Worm (Caenorhabditis elegans) whole organism, L3 larva: ENCODE data around the gene Y45F3A.4.

ENCODE experiments used
- ZK546.5 ChIP-seq: sonication (generic microtip); optimal IDR thresholded peaks from 2 replicates; lab custom pipeline; 2017; ENCODE audit warnings: missing biosample characterization, missing genetic modification characterization
- aly-2 ChIP-seq: fragments of 150-350 bp; optimal IDR thresholded peaks from 2 replicates; lab custom pipeline; 2014; ENCODE audit warnings: missing biosample characterization, missing genetic modification characterization
- ama-1 ChIP-seq: fragments of 150-350 bp; optimal IDR thresholded peaks from 2 replicates; lab custom pipeline; 2018
- ceh-16 ChIP-seq: sonication (generic microtip); optimal IDR thresholded peaks from 2 replicates; lab custom pipeline; 2017; ENCODE audit warnings: missing biosample characterization, missing genetic modification characterization
- ceh-28 ChIP-seq: fragments of 150-350 bp; optimal IDR thresholded peaks from 2 replicates; lab custom pipeline; 2014; ENCODE audit warnings: missing biosample characterization, missing genetic modification reagents, missing genetic modification characterization
- ceh-82 ChIP-seq: fragments of 150-350 bp; optimal IDR thresholded peaks from 2 replicates; lab custom pipeline; 2014; ENCODE audit warnings: missing biosample characterization, missing genetic modification characterization
- daf-12 ChIP-seq: fragments of 150-350 bp; optimal IDR thresholded peaks from 2 replicates; lab custom pipeline; 2014; ENCODE audit warnings: missing biosample characterization, missing genetic modification reagents, missing genetic modification characterization
- egl-27 ChIP-seq: sonication (generic microtip); optimal IDR thresholded peaks from 4 replicates; lab custom pipeline; 2017; ENCODE audit warnings: missing biosample characterization, missing genetic modification reagents, missing genetic modification characterization
- egl-5 ChIP-seq: fragments of 150-350 bp; optimal IDR thresholded peaks from 2 replicates; lab custom pipeline; 2017; ENCODE audit warnings: missing biosample characterization, missing genetic modification reagents, missing genetic modification characterization, inconsistent platforms
- elt-2 ChIP-seq: sonication (generic microtip); optimal IDR thresholded peaks from 2 replicates; lab custom pipeline; 2016; ENCODE audit warnings: missing genetic modification reagents, mild to moderate bottlenecking, missing genetic modification characterization, missing compliant biosample characterization
- elt-3 ChIP-seq, 3 experiments: fragments of 150-350 bp in 1 of 3; sonication (generic microtip) in 2 of 3; optimal IDR thresholded peaks; 2 replicates in 2 of 3; 4 replicates in 1 of 3; lab custom pipeline; 2014 to 2017; ENCODE audit warnings: missing biosample characterization in 3 of 3, missing genetic modification characterization in 3 of 3
- eor-1 ChIP-seq, 2 experiments: fragments of 150-350 bp; optimal IDR thresholded peaks; 2 replicates each; lab custom pipeline; 2014 to 2018; ENCODE audit warnings: missing biosample characterization in 2 of 2, missing genetic modification characterization in 2 of 2
- fkh-10 ChIP-seq: sonication (generic microtip); optimal IDR thresholded peaks from 2 replicates; lab custom pipeline; 2017; ENCODE audit warnings: missing biosample characterization, missing genetic modification reagents, missing genetic modification characterization
- fos-1 ChIP-seq: fragments of 150-350 bp; optimal IDR thresholded peaks from 2 replicates; lab custom pipeline; 2014; ENCODE audit warnings: missing biosample characterization, missing genetic modification characterization
- jun-1 ChIP-seq: fragments of 150-350 bp; optimal IDR thresholded peaks from 2 replicates; lab custom pipeline; 2014; ENCODE audit warnings: missing biosample characterization, missing genetic modification reagents, missing genetic modification characterization
- lin-15B ChIP-seq: fragments of 150-350 bp; optimal IDR thresholded peaks from 2 replicates; lab custom pipeline; 2014; ENCODE audit warnings: missing biosample characterization, missing genetic modification characterization
- lin-39 ChIP-seq: fragments of 150-350 bp; optimal IDR thresholded peaks from 2 replicates; lab custom pipeline; 2018; ENCODE audit warnings: missing biosample characterization, missing genetic modification reagents, missing genetic modification characterization
- mdl-1 ChIP-seq: fragments of 150-350 bp; optimal IDR thresholded peaks from 2 replicates; lab custom pipeline; 2014; ENCODE audit warnings: missing biosample characterization, missing genetic modification characterization
- mml-1 ChIP-seq: fragments of 150-350 bp; sonication (generic microtip); optimal IDR thresholded peaks from 3 replicates; lab custom pipeline; 2014; ENCODE audit warnings: missing biosample characterization, missing genetic modification characterization
- nfya-1 ChIP-seq: sonication (generic microtip); optimal IDR thresholded peaks from 2 replicates; lab custom pipeline; 2017; ENCODE audit warnings: missing genetic modification characterization, mild to moderate bottlenecking, missing compliant biosample characterization, antibody characterized with exemption, moderate library complexity; ENCODE audit not compliant: insufficient read depth
- nhr-11 ChIP-seq: fragments of 150-350 bp; optimal IDR thresholded peaks from 2 replicates; lab custom pipeline; 2014; ENCODE audit warnings: missing biosample characterization, missing genetic modification characterization
- nhr-23 ChIP-seq: fragments of 150-350 bp; optimal IDR thresholded peaks from 2 replicates; lab custom pipeline; 2014; ENCODE audit warnings: missing biosample characterization, missing genetic modification reagents, missing genetic modification characterization
- nhr-237 ChIP-seq: fragments of 150-350 bp; optimal IDR thresholded peaks from 2 replicates; lab custom pipeline; 2014; ENCODE audit warnings: missing biosample characterization, missing genetic modification characterization
- nhr-25 ChIP-seq: sonication (generic microtip); optimal IDR thresholded peaks from 2 replicates; lab custom pipeline; 2017; ENCODE audit warnings: missing biosample characterization, missing genetic modification characterization
- nhr-43 ChIP-seq: sonication (generic microtip); optimal IDR thresholded peaks from 2 replicates; lab custom pipeline; 2016; ENCODE audit warnings: mild to moderate bottlenecking, missing genetic modification characterization, missing compliant biosample characterization; ENCODE audit not compliant: poor library complexity, severe bottlenecking
- nhr-67 ChIP-seq: fragments of 150-350 bp; optimal IDR thresholded peaks from 2 replicates; lab custom pipeline; 2014; ENCODE audit warnings: missing biosample characterization, missing genetic modification characterization
- nhr-76 ChIP-seq: fragments of 150-350 bp; sonication (generic microtip); optimal IDR thresholded peaks from 5 replicates; lab custom pipeline; 2014; ENCODE audit warnings: missing biosample characterization, missing genetic modification characterization
- pqm-1 ChIP-seq: fragments of 150-350 bp; optimal IDR thresholded peaks from 2 replicates; lab custom pipeline; 2017; ENCODE audit warnings: missing biosample characterization, missing genetic modification characterization, inconsistent platforms
- sea-2 ChIP-seq: fragments of 150-350 bp; sonication (generic microtip); optimal IDR thresholded peaks from 4 replicates; lab custom pipeline; 2014; ENCODE audit warnings: missing biosample characterization, missing genetic modification reagents, missing genetic modification characterization
- skn-1 ChIP-seq: fragments of 150-350 bp; optimal IDR thresholded peaks from 2 replicates; lab custom pipeline; 2014; ENCODE audit warnings: missing biosample characterization, missing genetic modification characterization
- unc-39 ChIP-seq: sonication (generic microtip); optimal IDR thresholded peaks from 4 replicates; lab custom pipeline; 2017; ENCODE audit warnings: missing biosample characterization, missing genetic modification characterization
- unc-62 ChIP-seq: fragments of 150-350 bp; sonication (generic microtip); optimal IDR thresholded peaks from 4 replicates; lab custom pipeline; 2014; ENCODE audit warnings: missing biosample characterization, missing genetic modification reagents, missing genetic modification characterization
- zag-1 ChIP-seq: fragments of 150-350 bp; optimal IDR thresholded peaks from 2 replicates; lab custom pipeline; 2014; ENCODE audit warnings: missing biosample characterization, missing genetic modification characterization
- ztf-11 ChIP-seq: fragments of 150-350 bp; optimal IDR thresholded peaks from 2 replicates; lab custom pipeline; 2014; ENCODE audit warnings: missing biosample characterization, missing genetic modification characterization
- ztf-4 ChIP-seq: fragments of 150-350 bp; optimal IDR thresholded peaks from 2 replicates; lab custom pipeline; 2014; ENCODE audit warnings: missing biosample characterization, missing genetic modification characterization

The Y45F3A.4 gene

DNA sequence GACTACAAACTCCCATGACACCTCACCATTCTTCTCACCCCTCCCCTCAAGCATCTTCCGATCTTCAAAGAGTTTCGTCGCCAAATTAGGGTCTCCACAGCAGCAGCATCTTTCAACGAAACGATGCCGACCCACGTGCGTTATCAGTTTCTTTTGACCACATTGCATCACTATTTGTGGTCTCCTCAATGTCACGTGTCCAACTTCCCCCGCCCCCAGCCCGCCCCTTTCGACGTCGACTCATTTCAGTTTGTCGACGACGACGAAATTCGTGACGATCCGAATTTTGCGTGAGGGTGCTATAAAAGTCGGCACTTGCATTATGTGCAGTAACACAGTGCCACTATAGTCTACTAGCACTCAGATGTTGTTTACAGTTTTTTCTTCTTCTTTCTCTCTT, 41.0 kb downstream of the Y45F3A.4 start (continued):
- TF ChIP-seq ztf-4 (tag; lab: Kevin White, UChicago), result no peak
- no peak for TF ChIP-seq lin-15B (tag; lab: Kevin White, UChicago)
- TF ChIP-seq ceh-16 (tag; lab: Kevin White, UChicago), result no peak
- no peak for TF ChIP-seq daf-12
- TF ChIP-seq nhr-67 (tag; lab: Kevin White, UChicago), result no peak
- no peak for TF ChIP-seq ZK546.5 (tag; lab: Kevin White, UChicago)
- TF ChIP-seq egl-27 (tag; lab: Kevin White, UChicago), result no peak
- TF ChIP-seq ztf-11 (tag; lab: Kevin White, UChicago), result no peak
- TF ChIP-seq nhr-23, result peak; percentile 71
- TF ChIP-seq fos-1 (tag; lab: Kevin White, UChicago), result no peak
- TF ChIP-seq fkh-10 (GFP tag; lab: Kevin White, UChicago), result no peak
- peak; percentile 56 for TF ChIP-seq mdl-1
- peak; percentile 96 for TF ChIP-seq elt-2 (tag; lab: Kevin White, UChicago)
- TF ChIP-seq ceh-28 (tag; lab: Kevin White, UChicago), result no peak
- TF ChIP-seq nhr-25, result peak; percentile 51
- no peak for TF ChIP-seq sea-2 (GFP tag; lab: Kevin White, UChicago)
- TF ChIP-seq jun-1, result no peak
- no peak for TF ChIP-seq ceh-82 (tag; lab: Kevin White, UChicago)
- TF ChIP-seq nhr-11, result no peak
- no peak for TF ChIP-seq skn-1 (tag; lab: Kevin White, UChicago)
- TF ChIP-seq nhr-237 (tag; lab: Kevin White, UChicago), result no peak
- no peak for TF ChIP-seq unc-62 (GFP tag; lab: Kevin White, UChicago)
- TF ChIP-seq nhr-43 (tag; lab: Kevin White, UChicago), result peak; percentile 84
- peak in 1 of 3 experiments; percentile 67 for TF ChIP-seq elt-3 (tag; optimal IDR thresholded peaks at IDR 0.05; lab: Kevin White, UChicago)
- TF ChIP-seq, all 47 proteins: peak for 10

DNA sequence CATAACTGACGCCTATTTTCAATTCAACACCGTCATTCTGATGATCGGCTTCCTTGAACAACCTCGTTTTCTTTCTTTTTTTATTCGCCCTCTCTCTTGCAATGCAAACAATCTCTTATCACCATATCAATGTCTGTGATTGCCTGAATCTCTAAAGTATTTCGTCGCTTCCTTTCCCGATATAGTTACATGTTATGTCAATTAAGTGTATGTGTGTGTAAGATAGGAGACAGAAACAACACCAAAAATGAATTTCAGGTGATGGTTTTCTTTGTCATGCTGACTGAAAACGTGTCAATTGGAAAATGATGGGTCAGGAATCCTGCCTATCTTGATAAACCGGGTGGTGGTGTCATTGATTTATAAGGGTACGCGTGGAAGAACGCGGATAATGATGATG, 41.9 kb downstream of the Y45F3A.4 start:
- TF ChIP-seq nhr-25, result peak; percentile 57
- peak in 2 of 3 experiments; percentile 32 to 77 for TF ChIP-seq elt-3 (tag; optimal IDR thresholded peaks at IDR 0.05; lab: Kevin White, UChicago)
- peak; percentile 43 for TF ChIP-seq nhr-23
- peak; percentile 22 for TF ChIP-seq ceh-28 (tag; lab: Kevin White, UChicago)
- peak; percentile 22 for TF ChIP-seq nfya-1 (tag; lab: Kevin White, UChicago)
- TF ChIP-seq nhr-43 (tag; lab: Kevin White, UChicago), result peak; percentile 40
- TF ChIP-seq unc-39 (tag; lab: Kevin White, UChicago), result no peak
- TF ChIP-seq jun-1, result peak; percentile 59
- TF ChIP-seq fos-1 (tag; lab: Kevin White, UChicago), result peak; percentile 16
- no peak for TF ChIP-seq lin-15B (tag; lab: Kevin White, UChicago)
- TF ChIP-seq pqm-1 (tag; lab: Kevin White, UChicago), result peak; percentile 94
- TF ChIP-seq nhr-76 (tag; lab: Kevin White, UChicago), result no peak
- peak; percentile 95 for TF ChIP-seq elt-2 (tag; lab: Kevin White, UChicago)

DNA sequence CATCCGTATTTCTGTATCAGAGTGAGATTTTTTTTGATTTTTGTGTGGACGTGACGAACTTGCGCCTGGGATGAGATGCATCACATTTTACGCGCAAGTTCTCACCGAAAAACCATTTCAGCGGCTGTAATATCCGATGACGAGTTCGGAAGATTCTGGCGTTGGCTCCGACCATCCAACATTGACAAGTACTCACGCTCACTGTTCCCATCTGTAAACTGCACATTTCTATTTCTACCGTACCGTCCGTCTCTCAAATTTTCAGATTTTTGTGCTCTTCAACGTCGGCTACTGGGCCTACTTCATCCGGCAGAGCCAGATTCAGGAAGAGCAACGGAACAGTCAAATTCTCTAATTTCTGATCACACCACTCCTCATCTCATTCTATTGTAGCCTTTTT, 47.8 kb downstream of the Y45F3A.4 start:
- TF ChIP-seq daf-12 (no peak), egl-5 (no peak), elt-2 (tag; lab: Kevin White, UChicago) (no peak), aly-2 (tag; lab: Kevin White, UChicago) (no peak), ama-1 (no peak), mml-1 (tag; lab: Kevin White, UChicago) (no peak), zag-1 (tag; lab: Kevin White, UChicago) (no peak), elt-3 (tag; optimal IDR thresholded peaks at IDR 0.05; lab: Kevin White, UChicago) (no peak), sea-2 (GFP tag; lab: Kevin White, UChicago) (no peak), ztf-4 (tag; lab: Kevin White, UChicago) (no peak)

DNA sequence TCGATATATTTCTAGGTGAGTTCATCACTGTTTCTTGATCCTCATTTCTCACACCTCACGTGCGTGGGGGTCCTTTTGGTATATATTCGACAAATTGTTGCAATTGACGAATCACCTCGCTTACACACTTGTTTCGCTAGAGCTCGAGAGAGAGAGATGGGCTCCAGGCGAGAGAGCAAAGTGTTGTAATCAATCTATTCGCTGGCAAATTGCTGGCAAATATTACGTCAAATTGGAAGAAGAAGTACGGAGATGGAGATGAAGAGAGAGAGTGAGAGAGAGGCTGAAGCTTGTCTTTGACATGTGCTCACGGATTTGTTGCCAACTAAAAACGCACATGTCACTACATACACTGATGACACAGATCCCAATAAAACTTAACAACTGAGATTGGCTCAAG, 49.3 kb downstream of the Y45F3A.4 start:
- no peak for TF ChIP-seq ztf-4 (tag; lab: Kevin White, UChicago)
- no peak for TF ChIP-seq ama-1
- peak; percentile 41 for TF ChIP-seq nfya-1 (tag; lab: Kevin White, UChicago)
- peak; percentile 34 for TF ChIP-seq egl-5
- TF ChIP-seq eor-1 (tag; optimal IDR thresholded peaks at IDR 0.05; lab: Kevin White, UChicago), result no peak
- TF ChIP-seq nhr-11, result peak; percentile 50
- no peak for TF ChIP-seq nhr-25
- TF ChIP-seq ZK546.5 (tag; lab: Kevin White, UChicago), result no peak
- no peak for TF ChIP-seq mml-1 (tag; lab: Kevin White, UChicago)
- peak; percentile 76 for TF ChIP-seq lin-39 (tag; lab: Kevin White, UChicago)
